Worm (Caenorhabditis elegans): ENCODE measurements around the gene F45D3.1.

Gene F45D3.1

ce11 chrV:12553286-12553725 is 26.4 kb downstream of the F45D3.1 start (continued):
- TF ChIP-seq F22D6.2 (tag; optimal IDR thresholded peaks at IDR 0.05) = no peak
- no peak for TF ChIP-seq rcor-1 (GFP tag; IDR thresholded peaks at IDR 0.05)
- no peak for TF ChIP-seq dpl-1 (GFP tag; optimal IDR thresholded peaks at IDR 0.05)
- peak; percentile 87 for TF ChIP-seq somi-1 (GFP tag; optimal IDR thresholded peaks at IDR 0.05)
- no peak for TF ChIP-seq hmg-20 (GFP tag; IDR thresholded peaks at IDR 0.05)
- TF ChIP-seq ztf-6 (GFP tag; IDR thresholded peaks at IDR 0.05) = no peak
- no peak for TF ChIP-seq lin-35 (GFP tag; optimal IDR thresholded peaks at IDR 0.05)
- TF ChIP-seq C06A6.2 (GFP tag; conservative IDR thresholded peaks at IDR 0.05) = peak; percentile 59; the same call in 1 of the 2 replicates
- TF ChIP-seq chd-7 (tag; optimal IDR thresholded peaks at IDR 0.05) = peak; percentile 21
- TF ChIP-seq cebp-2 (GFP tag; IDR thresholded peaks at IDR 0.05) = no peak
- no peak for TF ChIP-seq snpc-4 (GFP tag; optimal IDR thresholded peaks at IDR 0.05)
- TF ChIP-seq snpc-4 (tag; optimal IDR thresholded peaks at IDR 0.05) = no peak
- TF ChIP-seq B0336.3 (GFP tag; IDR thresholded peaks at IDR 0.05) = no peak
- no peak for TF ChIP-seq F57A8.1 (GFP tag; optimal IDR thresholded peaks at IDR 0.05)
- TF ChIP-seq bed-2 (GFP tag; IDR thresholded peaks at IDR 0.05) = no peak
- no peak for TF ChIP-seq unc-62 (GFP tag; optimal IDR thresholded peaks at IDR 0.05)
- TF ChIP-seq nhr-179 (tag; optimal IDR thresholded peaks at IDR 0.05) = no peak
- TF ChIP-seq lin-40 (tag; optimal IDR thresholded peaks at IDR 0.05) = peak; percentile 30
- no peak for TF ChIP-seq egrh-3 (GFP tag; IDR thresholded peaks at IDR 0.05)
- TF ChIP-seq B0261.1 (tag; optimal IDR thresholded peaks at IDR 0.05) = no peak
- no peak for TF ChIP-seq hrde-1 (tag; optimal IDR thresholded peaks at IDR 0.05; ENCODE audit: borderline replicate concordance)
- no peak for TF ChIP-seq nhr-27 (tag; optimal IDR thresholded peaks at IDR 0.05)
- TF ChIP-seq rpc-1 (optimal IDR thresholded peaks at IDR 0.05) = no peak
- TF ChIP-seq rpc-1 (tag; optimal IDR thresholded peaks at IDR 0.05) = no peak
- no peak for TF ChIP-seq F57C9.4 (tag; optimal IDR thresholded peaks at IDR 0.05)
- no peak for TF ChIP-seq hmg-1.2 (GFP tag; IDR thresholded peaks at IDR 0.05)
- TF ChIP-seq zfh-2 (GFP tag; conservative IDR thresholded peaks at IDR 0.05) = no peak
- TF ChIP-seq unc-130 (GFP tag; optimal IDR thresholded peaks at IDR 0.05) = no peak
- TF ChIP-seq F39B2.1 (GFP tag; IDR thresholded peaks at IDR 0.05) = no peak
- TF ChIP-seq K12H6.12 (tag; optimal IDR thresholded peaks at IDR 0.05) = no peak
- 0 out of 2 replicates have a peak, but pooled peaks have one; percentile 10 for TF ChIP-seq mcd-1 (GFP tag; IDR thresholded peaks at IDR 0.05)
- no peak for TF ChIP-seq tlf-1 (GFP tag; optimal IDR thresholded peaks at IDR 0.05)
- no peak for TF ChIP-seq C17E4.6 (GFP tag; IDR thresholded peaks at IDR 0.05)
- no peak for TF ChIP-seq T07F8.4 (tag; optimal IDR thresholded peaks at IDR 0.05)
- no peak for TF ChIP-seq F55B11.4 (tag; optimal IDR thresholded peaks at IDR 0.05; ENCODE audit: borderline replicate concordance, insufficient read depth)
- TF ChIP-seq lin-54 (GFP tag; optimal IDR thresholded peaks at IDR 0.05) = no peak
- TF ChIP-seq ceh-79 (tag; optimal IDR thresholded peaks at IDR 0.05) = no peak
- no peak for TF ChIP-seq pbrm-1 (GFP tag; IDR thresholded peaks at IDR 0.05)

DNA sequence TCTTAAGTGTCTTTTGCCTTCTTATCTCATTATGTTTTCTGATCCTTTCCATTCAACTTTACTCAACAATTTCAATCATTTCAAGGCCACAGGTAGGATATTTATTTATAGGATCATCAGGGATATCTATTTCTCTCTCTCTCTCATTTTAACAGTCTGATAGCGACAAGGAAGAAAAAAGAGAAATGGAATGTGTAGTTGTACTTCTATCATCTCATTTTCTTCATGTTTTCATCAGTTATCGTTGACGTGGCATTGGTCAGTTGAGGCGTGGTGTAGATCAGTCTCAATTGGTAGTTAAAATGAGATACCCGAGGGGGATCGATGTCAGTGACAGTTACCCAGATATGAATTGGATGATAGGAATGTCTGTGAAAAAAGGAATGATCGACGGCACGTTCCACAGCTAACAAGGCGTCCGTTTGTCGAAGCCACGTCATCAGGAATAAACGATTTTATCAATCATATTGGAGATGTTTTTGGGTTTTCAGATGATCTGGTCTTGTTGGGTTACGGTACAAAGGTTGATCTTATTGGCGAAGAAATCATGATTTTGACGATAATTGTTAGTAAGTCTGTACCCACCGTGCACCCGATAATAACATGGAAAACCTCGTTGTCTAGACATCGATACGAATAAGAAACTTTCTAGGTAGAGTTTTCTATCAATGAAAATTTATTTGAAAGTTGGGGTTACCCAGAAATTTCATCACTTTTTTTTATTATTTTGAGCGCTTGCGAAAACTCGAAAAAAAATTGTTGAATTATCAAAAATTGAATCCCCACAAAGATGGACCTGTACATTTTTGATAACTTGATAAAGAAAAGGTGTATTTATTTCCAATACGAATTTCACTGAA is 27.5 kb downstream of the F45D3.1 start:
- peak; percentile 32 for TF ChIP-seq ztf-26 (tag; optimal IDR thresholded peaks at IDR 0.05)
- peak; percentile 54 for TF ChIP-seq ama-1 (optimal IDR thresholded peaks at IDR 0.05)
- TF ChIP-seq ama-1 (GFP tag; optimal IDR thresholded peaks at IDR 0.05) = no peak
- TF ChIP-seq cebp-1 (GFP tag; IDR thresholded peaks at IDR 0.05) = no peak
- no peak for TF ChIP-seq cebp-1 (tag; optimal IDR thresholded peaks at IDR 0.05)
- TF ChIP-seq somi-1 (GFP tag; optimal IDR thresholded peaks at IDR 0.05) = peak; percentile 45
- TF ChIP-seq C06A6.2 (GFP tag; conservative IDR thresholded peaks at IDR 0.05) = 0 out of 2 replicates have a peak, but pooled peaks have one; percentile 14

Data from whole organism, young adult.